Worm (Caenorhabditis elegans) whole organism, L4 larva: Measurements from ENCODE around the gene ZK1321.4.

Source experiments
- D1046.2 ChIP-seq: fragments of 200-800 bp; sonication (Bioruptor generic); IDR thresholded peaks from 2 replicates; pipeline ENCODE4 v1.3.6; 2022; ENCODE audit warnings: missing genetic modification characterization, missing compliant biosample characterization
- F49E8.2 ChIP-seq: sonication (generic microtip); optimal IDR thresholded peaks from 2 replicates; lab custom pipeline; 2016; ENCODE audit warnings: missing compliant biosample characterization, mild to moderate bottlenecking, missing genetic modification characterization, borderline replicate concordance
- R02D3.7 ChIP-seq: fragments of 150-350 bp; sonication (generic microtip); optimal IDR thresholded peaks from 3 replicates; lab custom pipeline; 2014; ENCODE audit warnings: missing biosample characterization, missing genetic modification characterization
- T20F7.1 ChIP-seq: fragments of 200-800 bp; sonication (Bioruptor generic); optimal IDR thresholded peaks from 2 replicates; lab custom pipeline; 2018; ENCODE audit warnings: mild to moderate bottlenecking, missing genetic modification characterization, missing compliant biosample characterization
- Y48G9A.11 ChIP-seq: fragments of 200-800 bp; sonication (Bioruptor generic); IDR thresholded peaks from 2 replicates; pipeline ENCODE4 v1.3.6; 2022; ENCODE audit warnings: missing genetic modification reagents, missing genetic modification characterization, missing compliant biosample characterization
- Y5F2A.4 ChIP-seq: fragments of 200-800 bp; sonication (Bioruptor generic); optimal IDR thresholded peaks from 2 replicates; lab custom pipeline; 2018; ENCODE audit warnings: mild to moderate bottlenecking, missing genetic modification characterization, missing compliant biosample characterization
- Y75B8A.6 ChIP-seq: fragments of 200-800 bp; sonication (Bioruptor generic); IDR thresholded peaks from 2 replicates; pipeline ENCODE4 v1.3.6; 2022; ENCODE audit warnings: missing genetic modification reagents, missing genetic modification characterization, missing compliant biosample characterization
- ZK337.2 ChIP-seq: fragments of 200-800 bp; sonication (Bioruptor generic); IDR thresholded peaks from 2 replicates; pipeline ENCODE4 v1.3.6; 2022; ENCODE audit warnings: missing genetic modification reagents, missing genetic modification characterization, missing compliant biosample characterization
- aha-1 ChIP-seq: fragments of 150-350 bp; peaks from one replicate; lab custom pipeline; 2014; ENCODE audit warnings: missing biosample characterization, missing genetic modification characterization
- ceh-20 ChIP-seq: fragments of 200-800 bp; sonication (Bioruptor generic); IDR thresholded peaks from 2 replicates; pipeline ENCODE4 v1.3.6; 2022; ENCODE audit warnings: missing genetic modification reagents, missing genetic modification characterization, missing compliant biosample characterization
- ceh-44 ChIP-seq: fragments of 200-800 bp; sonication (Bioruptor generic); IDR thresholded peaks from 2 replicates; pipeline ENCODE4 v1.3.6; 2022; ENCODE audit warnings: missing genetic modification reagents, missing genetic modification characterization, missing compliant biosample characterization
- ceh-62 ChIP-seq: sonication (generic microtip); optimal IDR thresholded peaks from 2 replicates; lab custom pipeline; 2017; ENCODE audit warnings: missing biosample characterization, missing genetic modification characterization
- ceh-82 ChIP-seq: sonication (generic microtip); optimal IDR thresholded peaks from 2 replicates; lab custom pipeline; 2017; ENCODE audit warnings: missing biosample characterization, missing genetic modification characterization
- ces-1 ChIP-seq: fragments of 150-350 bp; sonication (generic microtip); optimal IDR thresholded peaks from 4 replicates; lab custom pipeline; 2014; ENCODE audit warnings: missing biosample characterization, missing genetic modification reagents, missing genetic modification characterization
- daf-19 ChIP-seq: fragments of 200-800 bp; sonication (Bioruptor generic); conservative IDR thresholded peaks from 2 replicates; pipeline ENCODE4 v1.3.6; 2022; ENCODE audit warnings: missing genetic modification characterization, missing compliant biosample characterization
- dmd-8 ChIP-seq: fragments of 200-800 bp; sonication (Bioruptor generic); IDR thresholded peaks from 2 replicates; pipeline ENCODE4 v1.3.6; 2022; ENCODE audit warnings: missing genetic modification characterization, missing compliant biosample characterization
- duxl-1 ChIP-seq: sonication (generic microtip); optimal IDR thresholded peaks from 2 replicates; lab custom pipeline; 2016; ENCODE audit warnings: mild to moderate bottlenecking, missing genetic modification characterization, moderate library complexity, missing compliant biosample characterization; ENCODE audit not compliant: poor library complexity
- fkh-10 ChIP-seq: fragments of 150-350 bp; optimal IDR thresholded peaks from 2 replicates; lab custom pipeline; 2014; ENCODE audit warnings: missing biosample characterization, missing genetic modification reagents, missing genetic modification characterization
- gei-8 ChIP-seq: fragments of 200-800 bp; sonication (Bioruptor generic); optimal IDR thresholded peaks from 2 replicates; lab custom pipeline; 2018; ENCODE audit warnings: mild to moderate bottlenecking, missing genetic modification characterization, missing compliant biosample characterization
- hif-1 ChIP-seq, 2 experiments: sonication (generic microtip); optimal IDR thresholded peaks; 2 replicates each; lab custom pipeline; 2016 to 2017; ENCODE audit warnings: missing compliant biosample characterization in 2 of 2, missing genetic modification characterization in 2 of 2, missing genetic modification reagents in 2 of 2, missing genotype in 2 of 2, mild to moderate bottlenecking in 1 of 2
- jun-1 ChIP-seq: fragments of 150-350 bp; optimal IDR thresholded peaks from 2 replicates; lab custom pipeline; 2014; ENCODE audit warnings: missing biosample characterization, missing genetic modification reagents, missing genetic modification characterization
- lim-7 ChIP-seq: fragments of 200-800 bp; sonication (Bioruptor generic); IDR thresholded peaks from 2 replicates; pipeline ENCODE4 v1.3.6; 2022; ENCODE audit warnings: missing genetic modification characterization, missing compliant biosample characterization
- lin-13 ChIP-seq: fragments of 150-350 bp; optimal IDR thresholded peaks from 2 replicates; lab custom pipeline; 2014; ENCODE audit warnings: missing biosample characterization, missing genetic modification reagents, missing genetic modification characterization
- lin-29 ChIP-seq: fragments of 200-800 bp; sonication (Bioruptor generic); IDR thresholded peaks from 2 replicates; pipeline ENCODE4 v1.3.6; 2022; ENCODE audit warnings: missing genetic modification reagents, missing genetic modification characterization, missing compliant biosample characterization
- lin-39 ChIP-seq: fragments of 150-350 bp; optimal IDR thresholded peaks from 2 replicates; lab custom pipeline; 2014; ENCODE audit warnings: missing biosample characterization, missing genetic modification reagents, missing genetic modification characterization
- lsy-2 ChIP-seq, 2 experiments: fragments of 150-350 bp in 1 of 2; sonication (generic microtip) in 1 of 2; optimal IDR thresholded peaks; 2 replicates each; lab custom pipeline; 2014 to 2017; ENCODE audit warnings: missing biosample characterization in 2 of 2, missing genetic modification characterization in 2 of 2
- madf-5 ChIP-seq, 2 experiments: fragments of 200-800 bp; sonication (Bioruptor generic); IDR thresholded peaks; 2 replicates each; pipeline ENCODE4 v1.3.6; 2022; ENCODE audit warnings: missing compliant biosample characterization in 2 of 2, missing genetic modification characterization in 2 of 2
- mdt-29 ChIP-seq: fragments of 200-800 bp; sonication (Bioruptor generic); IDR thresholded peaks from 2 replicates; pipeline ENCODE4 v1.3.6; 2022; ENCODE audit warnings: missing genetic modification reagents, missing genetic modification characterization, missing compliant biosample characterization
- mxl-2 ChIP-seq: fragments of 200-800 bp; sonication (Bioruptor generic); conservative IDR thresholded peaks from 2 replicates; pipeline ENCODE4 v1.3.6; 2022; ENCODE audit warnings: missing genetic modification reagents, missing genetic modification characterization, missing compliant biosample characterization
- nhr-102 ChIP-seq: sonication (generic microtip); optimal IDR thresholded peaks from 2 replicates; lab custom pipeline; 2016; ENCODE audit warnings: mild to moderate bottlenecking, missing genetic modification characterization, moderate library complexity, missing compliant biosample characterization
- nhr-11 ChIP-seq: fragments of 150-350 bp; optimal IDR thresholded peaks from 2 replicates; lab custom pipeline; 2014; ENCODE audit warnings: missing biosample characterization, missing genetic modification characterization
- nhr-237 ChIP-seq: sonication (generic microtip); optimal IDR thresholded peaks from 2 replicates; lab custom pipeline; 2017; ENCODE audit warnings: missing biosample characterization, missing genetic modification characterization
- nhr-25 ChIP-seq: sonication (generic microtip); optimal IDR thresholded peaks from 2 replicates; lab custom pipeline; 2017; ENCODE audit warnings: missing genetic modification characterization, mild to moderate bottlenecking, missing compliant biosample characterization, antibody characterized with exemption, moderate library complexity, borderline replicate concordance; ENCODE audit not compliant: insufficient read depth
- nhr-28 ChIP-seq: fragments of 150-350 bp; optimal IDR thresholded peaks from 2 replicates; lab custom pipeline; 2014; ENCODE audit warnings: missing biosample characterization, missing genetic modification characterization
- nhr-42 ChIP-seq: fragments of 200-800 bp; sonication (Bioruptor generic); IDR thresholded peaks from 2 replicates; pipeline ENCODE4 v1.3.6; 2022; ENCODE audit warnings: missing genetic modification characterization, missing compliant biosample characterization
- nhr-48 ChIP-seq: sonication (generic microtip); optimal IDR thresholded peaks from 2 replicates; lab custom pipeline; 2016; ENCODE audit warnings: mild to moderate bottlenecking, missing genetic modification characterization, missing compliant biosample characterization
- nhr-76 ChIP-seq: fragments of 150-350 bp; optimal IDR thresholded peaks from 2 replicates; lab custom pipeline; 2014; ENCODE audit warnings: missing biosample characterization, missing genetic modification characterization
- nhr-77 ChIP-seq: fragments of 150-350 bp; optimal IDR thresholded peaks from 2 replicates; lab custom pipeline; 2014; ENCODE audit warnings: missing biosample characterization, missing genetic modification characterization
- php-3 ChIP-seq: fragments of 200-800 bp; sonication (Bioruptor generic); IDR thresholded peaks from 2 replicates; pipeline ENCODE4 v1.3.6; 2022; ENCODE audit warnings: missing genetic modification reagents, missing genetic modification characterization, missing compliant biosample characterization
- rbr-2 ChIP-seq: sonication (generic microtip); optimal IDR thresholded peaks from 2 replicates; lab custom pipeline; 2016; ENCODE audit warnings: missing genotype, missing genetic modification characterization, missing compliant biosample characterization
- sdz-12 ChIP-seq: fragments of 200-800 bp; sonication (Bioruptor generic); optimal IDR thresholded peaks from 2 replicates; lab custom pipeline; 2018; ENCODE audit warnings: mild to moderate bottlenecking, missing genetic modification characterization, missing compliant biosample characterization
- set-16 ChIP-seq: fragments of 200-800 bp; sonication (Bioruptor generic); IDR thresholded peaks from 2 replicates; pipeline ENCODE4 v1.3.6; 2022; ENCODE audit warnings: missing genetic modification reagents, missing genetic modification characterization, missing compliant biosample characterization
- spr-3 ChIP-seq: fragments of 200-800 bp; sonication (Bioruptor generic); optimal IDR thresholded peaks from 2 replicates; lab custom pipeline; 2018; ENCODE audit warnings: mild to moderate bottlenecking, missing genetic modification characterization, missing compliant biosample characterization
- unc-130 ChIP-seq: sonication (generic microtip); optimal IDR thresholded peaks from 2 replicates; lab custom pipeline; 2016; ENCODE audit warnings: missing genetic modification reagents, missing genetic modification characterization, missing compliant biosample characterization
- unc-39 ChIP-seq: sonication (generic microtip); optimal IDR thresholded peaks from 2 replicates; lab custom pipeline; 2017; ENCODE audit warnings: missing biosample characterization, missing genetic modification characterization
- vab-7 ChIP-seq: fragments of 200-800 bp; sonication (Bioruptor generic); IDR thresholded peaks from 2 replicates; pipeline ENCODE4 v1.3.6; 2022; ENCODE audit warnings: missing genetic modification reagents, missing genetic modification characterization, missing compliant biosample characterization
- zag-1 ChIP-seq: fragments of 150-350 bp; optimal IDR thresholded peaks from 2 replicates; lab custom pipeline; 2014; ENCODE audit warnings: missing biosample characterization, missing genetic modification characterization
- zfp-3 ChIP-seq: fragments of 200-800 bp; sonication (Bioruptor generic); conservative IDR thresholded peaks from 2 replicates; pipeline ENCODE4 v1.3.6; 2022; ENCODE audit warnings: missing genetic modification reagents, missing genetic modification characterization, missing compliant biosample characterization
- zip-2 ChIP-seq: fragments of 150-350 bp; optimal IDR thresholded peaks from 2 replicates; lab custom pipeline; 2014; ENCODE audit warnings: missing biosample characterization, missing genetic modification characterization

Gene ZK1321.4

DNA sequence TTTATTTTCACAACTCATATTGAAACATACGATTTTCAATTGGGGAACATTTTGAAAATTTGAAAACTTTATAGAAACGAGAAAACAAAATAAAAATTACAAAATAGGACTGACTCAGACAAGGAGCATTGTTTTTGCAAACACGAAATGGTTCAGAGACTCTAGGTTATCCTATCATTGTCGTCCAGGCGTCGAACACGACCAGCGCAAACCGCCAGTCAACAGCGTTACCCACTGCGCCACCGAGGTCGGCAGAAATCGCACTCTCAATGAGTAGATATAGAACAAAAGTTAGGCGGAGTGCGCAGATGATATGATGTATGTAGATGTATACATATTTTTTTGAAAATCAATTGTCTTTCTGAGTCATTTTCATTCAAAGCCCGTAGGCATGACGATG, 911 bp upstream of the ZK1321.4 start (continued):
- TF ChIP-seq dmd-8 (peak; percentile 85), Y75B8A.6 (GFP tag; lab: Robert Waterston, UW) (no peak), nhr-48 (peak; percentile 32), zfp-3 (GFP tag; lab: Robert Waterston, UW) (no peak), mdt-29 (GFP tag; lab: Robert Waterston, UW) (peak; percentile 73), ceh-82 (tag; lab: Kevin White, UChicago) (no peak), nhr-77 (tag; lab: Kevin White, UChicago) (no peak), nhr-25 (tag; lab: Kevin White, UChicago) (peak; percentile 19), ceh-44 (GFP tag; lab: Robert Waterston, UW) (peak; percentile 87; the same call in 1 of the 2 replicates), daf-19 (GFP tag; lab: Robert Waterston, UW) (0 out of 2 replicates have a peak, but pooled peaks have one; percentile 23), set-16 (GFP tag; lab: Robert Waterston, UW) (no peak), vab-7 (peak; percentile 91), aha-1 (tag; lab: Kevin White, UChicago) (peak; percentile 98), ceh-62 (tag; lab: Kevin White, UChicago) (no peak), nhr-11 (tag; lab: Kevin White, UChicago) (no peak), lin-39 (no peak), fkh-10 (GFP tag; lab: Kevin White, UChicago) (no peak), Y48G9A.11 (GFP tag; lab: Robert Waterston, UW) (peak; percentile 85), R02D3.7 (tag; lab: Kevin White, UChicago) (no peak), nhr-28 (tag; lab: Kevin White, UChicago) (no peak), nhr-76 (no peak), lin-29 (GFP tag; lab: Robert Waterston, UW) (no peak), ZK337.2 (peak; percentile 55; the same call in 1 of the 2 replicates), duxl-1 (tag; lab: Kevin White, UChicago) (peak; percentile 58), F49E8.2 (tag; lab: Kevin White, UChicago) (peak; percentile 31), zip-2 (peak; percentile 20), D1046.2 (GFP tag; lab: Robert Waterston, UW) (peak; percentile 86; the same call in 1 of the 2 replicates), lsy-2 (tag; optimal IDR thresholded peaks at IDR 0.05; lab: Kevin White, UChicago) (peak in 1 of 2 experiments; percentile 66), sdz-12 (GFP tag; lab: Kevin White, UChicago) (peak; percentile 49), hif-1 (tag; optimal IDR thresholded peaks at IDR 0.05; lab: Kevin White, UChicago) (peak in 1 of 2 experiments; percentile 41), jun-1 (no peak), lim-7 (peak; percentile 95), mxl-2 (GFP tag; lab: Robert Waterston, UW) (0 out of 2 replicates have a peak, but pooled peaks have one; percentile 25), madf-5 (GFP tag; IDR thresholded peaks at IDR 0.05; lab: Robert Waterston, UW) (peak; percentile 66 to 77; a peak in 2 of 4 replicates), nhr-102 (tag; lab: Kevin White, UChicago) (peak; percentile 85)
- TF ChIP-seq, all 104 proteins: peak for 57

DNA sequence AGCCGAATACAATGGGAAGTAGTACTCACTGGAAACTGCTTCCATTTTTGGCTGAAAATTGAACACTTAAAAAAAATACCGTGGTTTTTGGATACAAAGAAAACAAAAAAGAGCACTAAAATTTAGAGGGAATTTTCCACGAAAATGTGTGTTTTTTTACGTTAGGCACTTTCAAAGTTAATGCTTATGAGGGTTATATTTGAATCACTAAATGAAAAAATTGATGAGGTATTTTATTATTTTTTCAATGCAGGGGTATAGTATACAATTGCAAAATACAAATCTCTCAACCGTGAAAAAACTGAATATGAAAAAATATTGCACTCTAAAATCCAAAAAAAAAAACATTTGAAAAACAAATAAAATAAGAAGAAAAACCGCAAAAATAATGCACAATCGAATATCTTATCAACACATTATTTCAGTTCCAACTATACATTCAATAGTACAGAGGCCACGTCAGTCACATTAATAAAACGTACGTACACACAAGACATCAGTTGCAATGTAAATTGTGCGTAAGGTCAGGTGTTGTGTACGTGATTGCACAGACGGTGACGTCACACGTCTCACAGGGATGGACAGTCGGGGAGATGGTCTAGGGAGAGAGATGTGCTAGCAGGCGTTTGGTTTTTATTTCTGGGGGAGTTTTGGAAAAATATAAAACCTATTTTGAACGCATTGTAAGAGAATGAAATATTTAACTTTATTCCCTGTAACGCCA, 3.8 kb downstream of the ZK1321.4 start, which contains the start of gene aqp-10:
TSS of gene aqp-10 (minus strand) at position 51 of the 724 bp plus-strand sequence.
- peak; percentile 29 for TF ChIP-seq rbr-2
- TF ChIP-seq zfp-3 (GFP tag; lab: Robert Waterston, UW), result 0 out of 2 replicates have a peak, but pooled peaks have one; percentile 35
- no peak for TF ChIP-seq lin-13 (GFP tag; lab: Kevin White, UChicago)
- peak; percentile 53 for TF ChIP-seq T20F7.1 (GFP tag; lab: Kevin White, UChicago)
- TF ChIP-seq php-3 (GFP tag; lab: Robert Waterston, UW), result 0 out of 2 replicates have a peak, but pooled peaks have one; percentile 42
- TF ChIP-seq D1046.2 (GFP tag; lab: Robert Waterston, UW), result no peak
- no peak for TF ChIP-seq zag-1 (tag; lab: Kevin White, UChicago)
- no peak for TF ChIP-seq nhr-237 (tag; lab: Kevin White, UChicago)
- TF ChIP-seq hif-1 (tag; optimal IDR thresholded peaks at IDR 0.05; lab: Kevin White, UChicago), result peak in 1 of 2 experiments; percentile 44
- no peak for TF ChIP-seq Y5F2A.4
- no peak for TF ChIP-seq ceh-62 (tag; lab: Kevin White, UChicago)
- TF ChIP-seq ceh-20 (GFP tag; lab: Robert Waterston, UW), result no peak
- no peak for TF ChIP-seq Y48G9A.11 (GFP tag; lab: Robert Waterston, UW)
- TF ChIP-seq aha-1 (tag; lab: Kevin White, UChicago), result peak; percentile 86
- no peak for TF ChIP-seq unc-130
- no peak for TF ChIP-seq ces-1 (GFP tag; lab: Kevin White, UChicago)
- no peak for TF ChIP-seq unc-39 (tag; lab: Kevin White, UChicago)
- no peak for TF ChIP-seq spr-3
- no peak for TF ChIP-seq nhr-42 (GFP tag; lab: Robert Waterston, UW)
- TF ChIP-seq nhr-48, result peak; percentile 45
- TF ChIP-seq gei-8, result no peak
- TF ChIP-seq madf-5 (GFP tag; IDR thresholded peaks at IDR 0.05; lab: Robert Waterston, UW), result no peak
